Fruit fly (Drosophila melanogaster) whole organism, embryonic: Measurements from ENCODE around the gene tmod.

ENCODE experiments used
- Ada2b ChIP-seq: fragments of 200-800 bp; sonication (Bioruptor generic); IDR thresholded peaks from 2 replicates; pipeline ENCODE4 v1.3.6; 2022; ENCODE audit warnings: missing biosample characterization, missing genetic modification characterization
- Antp ChIP-seq: fragments of 200-800 bp; sonication (Bioruptor generic); optimal IDR thresholded peaks from 3 replicates; lab custom pipeline; 2016; ENCODE audit warnings: missing biosample characterization, missing genetic modification characterization
- C15 ChIP-seq: fragments of 200-800 bp; sonication (Bioruptor generic); IDR thresholded peaks from 3 replicates; pipeline ENCODE4 v1.3.6; 2022; ENCODE audit warnings: missing biosample characterization, missing genetic modification characterization
- CG11723 ChIP-seq: fragments of 200-800 bp; sonication (Bioruptor generic); optimal IDR thresholded peaks from 2 replicates; lab custom pipeline; 2017; ENCODE audit warnings: missing biosample characterization, mild to moderate bottlenecking, missing genetic modification characterization
- CG12104 ChIP-seq: fragments of 200-800 bp; sonication (Bioruptor generic); optimal IDR thresholded peaks from 3 replicates; lab custom pipeline; 2016; ENCODE audit warnings: missing biosample characterization, missing genetic modification characterization
- CG13287 ChIP-seq: fragments of 200-800 bp; sonication (Bioruptor generic); IDR thresholded peaks from 2 replicates; pipeline ENCODE4 v1.3.6; 2022; ENCODE audit warnings: missing biosample characterization, missing genetic modification characterization; ENCODE audit not compliant: partially characterized antibody
- CG14014 ChIP-seq: fragments of 200-800 bp; sonication (Bioruptor generic); IDR thresholded peaks from 2 replicates; pipeline ENCODE4 v1.3.6; 2022; ENCODE audit warnings: missing biosample characterization, missing genetic modification characterization
- CG14965 ChIP-seq: fragments of 200-800 bp; sonication (Bioruptor generic); optimal IDR thresholded peaks from 2 replicates; lab custom pipeline; 2016; ENCODE audit warnings: missing biosample characterization, missing genetic modification characterization, borderline replicate concordance
- CG1603 ChIP-seq: fragments of 200-800 bp; sonication (Bioruptor generic); optimal IDR thresholded peaks from 2 replicates; lab custom pipeline; 2019; ENCODE audit warnings: missing biosample characterization, mild to moderate bottlenecking, missing genetic modification characterization, moderate library complexity
- CG16815 ChIP-seq: fragments of 200-800 bp; sonication (Bioruptor generic); optimal IDR thresholded peaks from 3 replicates; lab custom pipeline; 2017; ENCODE audit warnings: missing biosample characterization, mild to moderate bottlenecking, missing genetic modification characterization
- CG1832 ChIP-seq: fragments of 200-800 bp; sonication (Bioruptor generic); optimal IDR thresholded peaks from 2 replicates; lab custom pipeline; 2017; ENCODE audit warnings: missing biosample characterization, mild to moderate bottlenecking, missing genetic modification characterization, inconsistent platforms
- CG18599 ChIP-seq: fragments of 200-800 bp; sonication (Bioruptor generic); optimal IDR thresholded peaks from 3 replicates; lab custom pipeline; 2017; ENCODE audit warnings: missing biosample characterization, missing genetic modification characterization, mild to moderate bottlenecking, moderate library complexity, missing genetic modification reagents
- CG3065 ChIP-seq: fragments of 200-800 bp; sonication (Bioruptor generic); optimal IDR thresholded peaks from 2 replicates; lab custom pipeline; 2016; ENCODE audit warnings: missing biosample characterization, missing genetic modification characterization
- CG33213 ChIP-seq: fragments of 200-800 bp; sonication (Bioruptor generic); optimal IDR thresholded peaks from 3 replicates; lab custom pipeline; 2016; ENCODE audit warnings: missing biosample characterization, missing genetic modification characterization
- CG33557 ChIP-seq: fragments of 200-800 bp; sonication (Bioruptor generic); optimal IDR thresholded peaks from 2 replicates; lab custom pipeline; 2019; ENCODE audit warnings: missing biosample characterization, mild to moderate bottlenecking, missing genetic modification characterization, moderate library complexity
- CG4282 ChIP-seq: fragments of 200-800 bp; sonication (Bioruptor generic); optimal IDR thresholded peaks from 2 replicates; lab custom pipeline; 2016; ENCODE audit warnings: missing biosample characterization, missing genetic modification characterization
- CG6654 ChIP-seq: fragments of 200-800 bp; sonication (Bioruptor generic); optimal IDR thresholded peaks from 2 replicates; lab custom pipeline; 2017; ENCODE audit warnings: missing biosample characterization, mild to moderate bottlenecking, missing genetic modification characterization
- CG6689 ChIP-seq: fragments of 200-800 bp; sonication (Bioruptor generic); IDR thresholded peaks from 2 replicates; pipeline ENCODE4 v1.3.6; 2022; ENCODE audit warnings: missing biosample characterization, missing genetic modification characterization
- CG6813 ChIP-seq: fragments of 200-800 bp; sonication (Bioruptor generic); optimal IDR thresholded peaks from 2 replicates; lab custom pipeline; 2017; ENCODE audit warnings: missing biosample characterization, missing genetic modification characterization, mild to moderate bottlenecking, moderate library complexity, missing genetic modification reagents
- CG6854 ChIP-seq: fragments of 200-800 bp; sonication (Bioruptor generic); optimal IDR thresholded peaks from 3 replicates; lab custom pipeline; 2017; ENCODE audit warnings: missing biosample characterization, mild to moderate bottlenecking, missing genetic modification characterization
- CG7556 ChIP-seq: fragments of 200-800 bp; sonication (Bioruptor generic); optimal IDR thresholded peaks from 2 replicates; lab custom pipeline; 2017; ENCODE audit warnings: missing biosample characterization, mild to moderate bottlenecking, missing genetic modification characterization
- CG8359 ChIP-seq: fragments of 200-800 bp; sonication (Bioruptor generic); optimal IDR thresholded peaks from 2 replicates; lab custom pipeline; 2017; ENCODE audit warnings: missing biosample characterization, mild to moderate bottlenecking, missing genetic modification characterization, borderline replicate concordance
- CG9609 ChIP-seq: fragments of 200-800 bp; sonication (Bioruptor generic); optimal IDR thresholded peaks from 3 replicates; lab custom pipeline; 2016; ENCODE audit warnings: missing biosample characterization, missing genetic modification characterization
- CrebB ChIP-seq: fragments of 200-800 bp; sonication (Bioruptor generic); optimal IDR thresholded peaks from 3 replicates; lab custom pipeline; 2018; ENCODE audit warnings: missing biosample characterization, mild to moderate bottlenecking, missing genetic modification characterization
- Deaf1 ChIP-seq: fragments of 200-800 bp; optimal IDR thresholded peaks from 3 replicates; lab custom pipeline; 2019; ENCODE audit warnings: missing biosample characterization, mild to moderate bottlenecking, missing genetic modification characterization, moderate library complexity
- E2f1 ChIP-seq: fragments of 200-800 bp; sonication (Bioruptor generic); IDR thresholded peaks from 2 replicates; pipeline ENCODE4 v1.3.6; 2022; ENCODE audit warnings: missing biosample characterization, missing genetic modification characterization
- Hr51 ChIP-seq, 2 experiments: fragments of 200-800 bp; sonication (Bioruptor generic); optimal IDR thresholded peaks; 2 replicates in 1 of 2; 3 replicates in 1 of 2; lab custom pipeline; 2016 to 2018; ENCODE audit warnings: missing biosample characterization in 2 of 2, missing genetic modification characterization in 2 of 2, mild to moderate bottlenecking in 1 of 2, moderate library complexity in 1 of 2
- Myb ChIP-seq: fragments of 200-800 bp; sonication (Bioruptor generic); optimal IDR thresholded peaks from 2 replicates; lab custom pipeline; 2016; ENCODE audit warnings: missing biosample characterization, missing genetic modification characterization
- NC2β ChIP-seq: fragments of 200-800 bp; sonication (Bioruptor generic); optimal IDR thresholded peaks from 2 replicates; lab custom pipeline; 2016; ENCODE audit warnings: missing biosample characterization, missing genetic modification characterization
- Nf-YC ChIP-seq: fragments of 200-800 bp; optimal IDR thresholded peaks from 3 replicates; lab custom pipeline; 2019; ENCODE audit warnings: missing biosample characterization, mild to moderate bottlenecking, missing genetic modification characterization, moderate library complexity
- Sox100B ChIP-seq: fragments of 200-800 bp; sonication (Bioruptor generic); optimal IDR thresholded peaks from 3 replicates; lab custom pipeline; 2018; ENCODE audit warnings: missing biosample characterization, mild to moderate bottlenecking, missing genetic modification characterization
- Spps ChIP-seq: fragments of 200-800 bp; sonication (Bioruptor generic); optimal IDR thresholded peaks from 2 replicates; lab custom pipeline; 2018; ENCODE audit warnings: missing biosample characterization, mild to moderate bottlenecking, missing genetic modification characterization
- Sry-β ChIP-seq: fragments of 200-800 bp; sonication (Bioruptor generic); optimal IDR thresholded peaks from 2 replicates; lab custom pipeline; 2018; ENCODE audit warnings: missing biosample characterization, mild to moderate bottlenecking, missing genetic modification characterization, moderate library complexity
- Sry-δ ChIP-seq: fragments of 200-800 bp; sonication (Bioruptor generic); optimal IDR thresholded peaks from 2 replicates; lab custom pipeline; 2016; ENCODE audit warnings: missing biosample characterization, missing genetic modification characterization
- Tbp ChIP-seq: fragments of >200 bp; optimal IDR thresholded peaks from 2 replicates; lab custom pipeline; 2018; ENCODE audit warnings: missing biosample characterization, missing genetic modification characterization
- Trl ChIP-seq, 3 experiments: fragments of >200 bp in 2 of 3; fragments of 200-800 bp in 1 of 3; sonication (Bioruptor generic) in 1 of 3; optimal IDR thresholded peaks; 2 replicates in 1 of 3; 3 replicates in 2 of 3; lab custom pipeline; 2016 to 2017; ENCODE audit warnings: missing biosample characterization in 1 of 3, missing genetic modification characterization in 1 of 3
- ash1 ChIP-seq: fragments of 200-800 bp; sonication (Bioruptor generic); optimal IDR thresholded peaks from 2 replicates; lab custom pipeline; 2018; ENCODE audit warnings: missing biosample characterization, mild to moderate bottlenecking, missing genetic modification characterization
- az2 ChIP-seq: fragments of 200-800 bp; sonication (Bioruptor generic); optimal IDR thresholded peaks from 3 replicates; lab custom pipeline; 2016; ENCODE audit warnings: missing biosample characterization, missing genetic modification characterization
- crc ChIP-seq: fragments of 200-800 bp; sonication (Bioruptor generic); optimal IDR thresholded peaks from 2 replicates; lab custom pipeline; 2016; ENCODE audit warnings: missing biosample characterization, missing genetic modification characterization
- eve ChIP-seq, 2 experiments: fragments of >200 bp; optimal IDR thresholded peaks; 2 replicates each; lab custom pipeline; 2017; ENCODE audit warnings: missing biosample characterization in 2 of 2, missing genetic modification characterization in 2 of 2
- lab ChIP-seq: fragments of 200-800 bp; sonication (Bioruptor generic); optimal IDR thresholded peaks from 3 replicates; lab custom pipeline; 2017; ENCODE audit warnings: missing biosample characterization, missing genetic modification characterization, mild to moderate bottlenecking, moderate library complexity, missing genetic modification reagents
- nmo ChIP-seq: fragments of 200-800 bp; sonication (Bioruptor generic); optimal IDR thresholded peaks from 2 replicates; lab custom pipeline; 2018; ENCODE audit warnings: missing biosample characterization, mild to moderate bottlenecking, missing genetic modification characterization, moderate library complexity
- sob ChIP-seq: fragments of 200-800 bp; sonication (Bioruptor generic); IDR thresholded peaks from 2 replicates; pipeline ENCODE4 v1.3.6; 2022; ENCODE audit warnings: missing biosample characterization, missing genetic modification characterization
- stc ChIP-seq: fragments of 200-800 bp; sonication (Bioruptor generic); IDR thresholded peaks from 2 replicates; pipeline ENCODE4 v1.3.6; 2022; ENCODE audit warnings: missing biosample characterization, missing genetic modification characterization
- tap ChIP-seq: fragments of 200-800 bp; optimal IDR thresholded peaks from 3 replicates; lab custom pipeline; 2019; ENCODE audit warnings: missing biosample characterization, mild to moderate bottlenecking, missing genetic modification characterization, moderate library complexity
- tgo ChIP-seq: fragments of 200-800 bp; sonication (Bioruptor generic); IDR thresholded peaks from 3 replicates; pipeline ENCODE4 v1.3.6; 2022; ENCODE audit warnings: missing biosample characterization, missing genetic modification characterization
- tup ChIP-seq: fragments of 200-800 bp; sonication (Bioruptor generic); optimal IDR thresholded peaks from 2 replicates; lab custom pipeline; 2016; ENCODE audit warnings: missing biosample characterization, mild to moderate bottlenecking, missing genetic modification characterization, moderate library complexity
- unc-4 ChIP-seq: fragments of 200-800 bp; sonication (Bioruptor generic); IDR thresholded peaks from 2 replicates; pipeline ENCODE4 v1.3.6; 2022; ENCODE audit warnings: missing biosample characterization, missing genetic modification characterization; ENCODE audit not compliant: partially characterized antibody

The tmod gene

DNA sequence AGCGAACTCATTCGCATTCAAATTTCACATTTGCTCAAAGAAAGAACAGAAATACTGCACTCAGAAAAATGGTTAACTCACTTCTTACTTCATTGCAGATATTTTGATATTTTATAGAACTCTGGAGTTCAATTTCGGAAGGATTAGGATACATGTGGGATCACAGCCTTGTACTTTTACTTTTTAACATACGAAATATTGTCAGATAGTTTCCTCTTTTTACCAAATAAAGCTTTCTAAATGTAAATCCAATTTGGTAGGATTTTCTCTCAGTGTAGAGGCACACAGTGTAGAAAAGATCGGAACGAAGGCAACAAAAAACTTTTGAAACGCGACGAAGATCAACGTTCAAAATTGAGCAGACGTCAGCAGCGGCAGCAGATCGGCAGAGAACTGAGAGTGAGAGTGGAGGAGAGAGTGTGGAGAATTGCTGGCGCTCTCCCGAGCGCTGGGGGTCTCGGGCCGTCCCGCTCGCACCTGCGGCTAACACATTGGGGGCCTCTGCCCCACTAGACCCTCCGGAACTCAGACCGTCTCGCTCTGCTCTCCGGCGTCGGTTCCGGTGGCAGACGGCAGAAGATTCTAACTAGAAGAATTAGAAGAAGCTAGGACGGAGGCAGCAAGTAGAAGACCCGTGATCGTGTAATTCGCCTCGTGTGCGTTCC lies at the start of gene tmod (continued):
- TF ChIP-seq CG18599, result no peak
- TF ChIP-seq tap (tag; lab: Kevin White, UChicago), result peak; percentile 46
- TF ChIP-seq stc (GFP tag; lab: Robert Waterston, UW), result 0 out of 2 replicates have a peak, but pooled peaks have one; percentile 6
- TF ChIP-seq NC2β (GFP tag; lab: Kevin White, UChicago), result no peak
- TF ChIP-seq crc (GFP tag; lab: Kevin White, UChicago), result no peak
- TF ChIP-seq CG12104 (GFP tag; lab: Kevin White, UChicago), result no peak
- TF ChIP-seq CG14965 (GFP tag; lab: Kevin White, UChicago), result no peak
- peak; percentile 34; the same call in 1 of the 2 replicates for TF ChIP-seq sob (GFP tag; lab: Robert Waterston, UW)
- peak; percentile 1 for TF ChIP-seq Sry-δ (GFP tag; lab: Kevin White, UChicago)
- TF ChIP-seq CG33213, result peak; percentile 24
- peak; percentile 32 for TF ChIP-seq Sry-β (GFP tag; lab: Kevin White, UChicago)
- TF ChIP-seq nmo (GFP tag; lab: Kevin White, UChicago), result peak; percentile 72
- peak; percentile 9 for TF ChIP-seq CG33557
- no peak for TF ChIP-seq tup (GFP tag; lab: Kevin White, UChicago)
- TF ChIP-seq tgo (GFP tag; lab: Robert Waterston, UW), result peak; percentile 49; the same call in 2 of the 3 replicates
- TF ChIP-seq CG6689 (GFP tag; lab: Robert Waterston, UW), result peak; percentile 52
- TF ChIP-seq Tbp (GFP tag; lab: Kevin White, UChicago), result no peak
- peak; percentile 6 for TF ChIP-seq Antp (GFP tag; lab: Kevin White, UChicago)
- peak; percentile 41 for TF ChIP-seq CG8359 (GFP tag; lab: Kevin White, UChicago)
- TF ChIP-seq CG14014, result 0 out of 2 replicates have a peak, but pooled peaks have one; percentile 5
- TF ChIP-seq C15, result no peak
- peak; percentile 15 for TF ChIP-seq Nf-YC (tag; lab: Kevin White, UChicago)
- no peak for TF ChIP-seq ash1 (GFP tag; lab: Kevin White, UChicago)
- TF ChIP-seq CG6854 (GFP tag; lab: Kevin White, UChicago), result peak; percentile 12
- peak; percentile 33 for TF ChIP-seq CG6654 (GFP tag; lab: Kevin White, UChicago)
- 0 out of 2 replicates have a peak, but pooled peaks have one; percentile 30 for TF ChIP-seq Ada2b (GFP tag; lab: Robert Waterston, UW)
- TF ChIP-seq Spps (tag; lab: Kevin White, UChicago), result peak; percentile 35
- peak; percentile 65 for TF ChIP-seq Sox100B (GFP tag; lab: Kevin White, UChicago)
- peak; percentile 18 for TF ChIP-seq CG16815 (GFP tag; lab: Kevin White, UChicago)
- peak; percentile 40 for TF ChIP-seq lab (GFP tag; lab: Kevin White, UChicago)
- TF ChIP-seq CG4282, result no peak
- peak; percentile 39 for TF ChIP-seq CG11723 (GFP tag; lab: Kevin White, UChicago)
- peak; percentile 43 for TF ChIP-seq CG13287
- peak; percentile 24; the same call in 1 of the 2 replicates for TF ChIP-seq E2f1 (GFP tag; lab: Robert Waterston, UW)
- peak in 1 of 2 experiments; percentile 40 for TF ChIP-seq eve (GFP tag; optimal IDR thresholded peaks at IDR 0.05; lab: Kevin White, UChicago)
- TF ChIP-seq CG6813 (GFP tag; lab: Kevin White, UChicago), result peak; percentile 7
- TF ChIP-seq CG3065 (GFP tag; lab: Kevin White, UChicago), result no peak
- TF ChIP-seq CG9609 (GFP tag; lab: Kevin White, UChicago), result peak; percentile 31
- TF ChIP-seq CG1603, result peak; percentile 45
- no peak for TF ChIP-seq unc-4
- peak; percentile 18 for TF ChIP-seq CG7556
- no peak for TF ChIP-seq CrebB (tag; lab: Kevin White, UChicago)
- peak in 1 of 2 experiments; percentile 64 for TF ChIP-seq Hr51 (GFP tag; optimal IDR thresholded peaks at IDR 0.05; lab: Kevin White, UChicago)
- peak; percentile 83 for TF ChIP-seq CG1832 (GFP tag; lab: Kevin White, UChicago)
- peak; percentile 58 for TF ChIP-seq az2 (GFP tag; lab: Kevin White, UChicago)
- peak; percentile 79 to 84 for TF ChIP-seq Trl (optimal IDR thresholded peaks at IDR 0.05; lab: Kevin White, UChicago)
- no peak for TF ChIP-seq Trl (GFP tag; optimal IDR thresholded peaks at IDR 0.05; lab: Kevin White, UChicago)
- peak; percentile 42 for TF ChIP-seq Deaf1 (tag; lab: Kevin White, UChicago)
- TF ChIP-seq Myb (GFP tag; lab: Kevin White, UChicago), result peak; percentile 22
